Worm (Caenorhabditis elegans) whole organism, young adult: Measurements from ENCODE around the gene tag-164.
"Not testable (repeated sequence)": the region's sequence is repeated elsewhere in the genome, so short reads cannot be mapped to it uniquely, and the experiment has no call there.

Source experiments
- B0019.2 ChIP-seq: fragments of 200-800 bp; sonication (Bioruptor generic); conservative IDR thresholded peaks from 2 replicates; pipeline ENCODE4 v1.3.6; 2022; ENCODE audit warnings: missing genetic modification reagents, missing genetic modification characterization, missing compliant biosample characterization
- B0035.1 ChIP-seq: sonication (generic microtip); optimal IDR thresholded peaks from 2 replicates; lab custom pipeline; 2016; ENCODE audit warnings: missing genetic modification characterization, mild to moderate bottlenecking, missing compliant biosample characterization, missing genotype, missing genetic modification reagents
- B0261.1 ChIP-seq: sonication (generic microtip); optimal IDR thresholded peaks from 2 replicates; lab custom pipeline; 2016; ENCODE audit warnings: mild to moderate bottlenecking, missing genetic modification characterization, moderate library complexity, missing compliant biosample characterization
- B0336.3 ChIP-seq: fragments of 200-800 bp; sonication (Bioruptor generic); IDR thresholded peaks from 2 replicates; pipeline ENCODE4 v1.3.6; 2022; ENCODE audit warnings: missing genetic modification characterization, missing compliant biosample characterization
- D2030.7 ChIP-seq: fragments of 200-800 bp; sonication (Bioruptor generic); IDR thresholded peaks from 2 replicates; pipeline ENCODE4 v1.3.6; 2022; ENCODE audit warnings: missing genetic modification reagents, missing genetic modification characterization, missing compliant biosample characterization
- F22D6.2 ChIP-seq: sonication (generic microtip); optimal IDR thresholded peaks from 2 replicates; lab custom pipeline; 2016; ENCODE audit warnings: mild to moderate bottlenecking, missing genetic modification characterization, missing compliant biosample characterization
- F55B11.4 ChIP-seq: sonication (generic microtip); optimal IDR thresholded peaks from 2 replicates; lab custom pipeline; 2016; ENCODE audit warnings: missing compliant biosample characterization, missing genetic modification characterization, borderline replicate concordance; ENCODE audit not compliant: insufficient read depth
- K11D2.4 ChIP-seq: fragments of 200-800 bp; sonication (Bioruptor generic); IDR thresholded peaks from 2 replicates; pipeline ENCODE4 v1.3.6; 2022; ENCODE audit warnings: missing genetic modification reagents, missing genetic modification characterization, missing compliant biosample characterization
- athp-1 ChIP-seq: sonication (generic microtip); optimal IDR thresholded peaks from 2 replicates; lab custom pipeline; 2017; ENCODE audit warnings: mild to moderate bottlenecking, missing genetic modification characterization, missing compliant biosample characterization
- attf-5 ChIP-seq: fragments of 200-800 bp; sonication (Bioruptor generic); optimal IDR thresholded peaks from 2 replicates; lab custom pipeline; 2018; ENCODE audit warnings: mild to moderate bottlenecking, missing genetic modification characterization, missing compliant biosample characterization
- attf-6 ChIP-seq: fragments of 200-800 bp; sonication (Bioruptor generic); IDR thresholded peaks from 2 replicates; pipeline ENCODE4 v1.3.6; 2022; ENCODE audit warnings: missing genetic modification reagents, missing genetic modification characterization, missing compliant biosample characterization
- ceh-58 ChIP-seq: fragments of 200-800 bp; sonication (Bioruptor generic); IDR thresholded peaks from 2 replicates; pipeline ENCODE4 v1.3.6; 2022; ENCODE audit warnings: missing genetic modification characterization, missing compliant biosample characterization
- ceh-91 ChIP-seq: fragments of 200-800 bp; sonication (Bioruptor generic); IDR thresholded peaks from 2 replicates; pipeline ENCODE4 v1.3.6; 2022; ENCODE audit warnings: missing genetic modification reagents, missing genetic modification characterization, missing compliant biosample characterization
- dox-1 ChIP-seq: fragments of 200-800 bp; sonication (Bioruptor generic); IDR thresholded peaks from 2 replicates; pipeline ENCODE4 v1.3.6; 2022; ENCODE audit warnings: missing genetic modification reagents, missing genetic modification characterization, missing compliant biosample characterization
- him-1 ChIP-seq: sonication (generic microtip); optimal IDR thresholded peaks from 2 replicates; lab custom pipeline; 2016; ENCODE audit warnings: missing genotype, missing genetic modification reagents, missing genetic modification characterization, missing compliant biosample characterization
- hmg-1.2 ChIP-seq: fragments of 200-800 bp; sonication (Bioruptor generic); IDR thresholded peaks from 2 replicates; pipeline ENCODE4 v1.3.6; 2022; ENCODE audit warnings: missing genetic modification reagents, missing genetic modification characterization, missing compliant biosample characterization
- let-526 ChIP-seq: fragments of 200-800 bp; sonication (Bioruptor generic); IDR thresholded peaks from 2 replicates; pipeline ENCODE4 v1.3.6; 2022; ENCODE audit warnings: missing genetic modification reagents, missing genetic modification characterization, missing compliant biosample characterization
- lin-35 ChIP-seq, 3 experiments: fragments of 150-350 bp in 2 of 3; sonication (generic microtip) in 1 of 3; optimal IDR thresholded peaks; 2 replicates each; lab custom pipeline; 2014 to 2018; ENCODE audit warnings: missing biosample characterization in 3 of 3, missing genetic modification characterization in 3 of 3, missing genetic modification reagents in 3 of 3
- madf-6 ChIP-seq: fragments of 200-800 bp; sonication (Bioruptor generic); IDR thresholded peaks from 2 replicates; pipeline ENCODE4 v1.3.6; 2022; ENCODE audit warnings: missing genetic modification reagents, missing genetic modification characterization, missing compliant biosample characterization
- nhr-120 ChIP-seq: fragments of 200-800 bp; sonication (Bioruptor generic); IDR thresholded peaks from 2 replicates; pipeline ENCODE4 v1.3.6; 2022; ENCODE audit warnings: missing genetic modification characterization, missing compliant biosample characterization
- repo-1 ChIP-seq: sonication (generic microtip); optimal IDR thresholded peaks from 2 replicates; lab custom pipeline; 2017; ENCODE audit warnings: mild to moderate bottlenecking, missing genetic modification characterization, missing compliant biosample characterization
- rpc-1 ChIP-seq, 2 experiments: fragments of 150-350 bp in 1 of 2; sonication (generic microtip) in 1 of 2; optimal IDR thresholded peaks; 2 replicates each; lab custom pipeline; 2014 to 2018; ENCODE audit warnings: missing biosample characterization in 1 of 2, missing genetic modification characterization in 1 of 2, missing genetic modification reagents in 1 of 2, missing genotype in 1 of 2
- tbx-9 ChIP-seq: sonication (generic microtip); optimal IDR thresholded peaks from 2 replicates; lab custom pipeline; 2016; ENCODE audit warnings: borderline replicate concordance, missing genetic modification characterization, inconsistent platforms, missing compliant biosample characterization
- zfh-2 ChIP-seq: fragments of 200-800 bp; sonication (Bioruptor generic); conservative IDR thresholded peaks from 2 replicates; pipeline ENCODE4 v1.3.6; 2022; ENCODE audit warnings: missing genetic modification reagents, missing genetic modification characterization, missing compliant biosample characterization
- ztf-22 ChIP-seq: fragments of 200-800 bp; sonication (Bioruptor generic); optimal IDR thresholded peaks from 2 replicates; lab custom pipeline; 2018; ENCODE audit warnings: mild to moderate bottlenecking, missing genetic modification characterization, moderate library complexity, missing compliant biosample characterization

Gene tag-164

DNA sequence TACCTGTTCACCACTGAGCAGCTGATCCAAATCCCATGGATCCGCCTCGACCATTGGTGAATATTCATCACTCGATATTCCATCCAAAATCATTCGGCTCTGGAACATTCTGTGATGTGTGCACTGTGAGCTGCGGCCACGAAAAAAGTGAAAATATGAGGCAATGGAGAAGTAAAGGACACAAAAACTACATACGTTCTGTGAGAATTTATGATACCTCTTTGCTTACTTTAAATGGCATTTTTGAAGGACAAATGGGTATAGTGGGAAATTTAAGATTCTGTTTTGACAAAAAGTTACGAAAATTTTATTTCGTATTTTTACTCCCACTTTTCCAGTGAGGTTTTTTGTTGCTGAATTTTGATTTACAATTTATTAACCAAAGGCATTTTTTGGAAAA lies 33.0 kb downstream of the tag-164 start, which contains the start of gene twk-40:
twk-40 (minus strand) TSS at position 101 of the 400 bp plus-strand sequence.
- no peak for TF ChIP-seq attf-5 (GFP tag; lab: Kevin White, UChicago)

DNA sequence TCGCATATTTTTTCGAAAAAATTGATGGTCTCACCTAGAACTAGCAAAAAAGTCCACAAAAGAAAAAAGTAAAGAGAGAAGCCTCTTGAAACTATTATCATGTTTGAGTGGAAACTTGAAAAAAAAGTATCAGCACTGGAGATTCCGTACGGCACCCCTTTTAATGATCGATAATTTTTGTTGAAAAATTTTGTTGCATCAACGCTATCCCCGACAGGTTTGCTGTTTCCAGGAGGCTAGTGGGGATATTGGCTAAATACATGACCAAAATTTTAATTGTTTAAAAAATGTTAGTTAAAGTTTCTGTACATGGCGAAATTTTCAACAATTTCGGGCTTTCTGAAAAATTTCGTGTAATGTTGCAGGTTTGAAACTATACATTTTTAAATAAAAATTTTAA lies 36.2 kb downstream of the tag-164 start, which contains the start of gene T28A8.2:
T28A8.2 (minus strand) TSS at position 101 of the 400 bp plus-strand sequence.
- no peak for TF ChIP-seq K11D2.4 (GFP tag; lab: Robert Waterston, UW)
- TF ChIP-seq athp-1 (tag; lab: Kevin White, UChicago), result no peak
- no peak for TF ChIP-seq repo-1
- TF ChIP-seq nhr-120, result no peak
- TF ChIP-seq lin-35 (GFP tag; optimal IDR thresholded peaks at IDR 0.05; lab: Kevin White, UChicago), result no peak
- TF ChIP-seq ceh-91 (GFP tag; lab: Robert Waterston, UW), result no peak

DNA sequence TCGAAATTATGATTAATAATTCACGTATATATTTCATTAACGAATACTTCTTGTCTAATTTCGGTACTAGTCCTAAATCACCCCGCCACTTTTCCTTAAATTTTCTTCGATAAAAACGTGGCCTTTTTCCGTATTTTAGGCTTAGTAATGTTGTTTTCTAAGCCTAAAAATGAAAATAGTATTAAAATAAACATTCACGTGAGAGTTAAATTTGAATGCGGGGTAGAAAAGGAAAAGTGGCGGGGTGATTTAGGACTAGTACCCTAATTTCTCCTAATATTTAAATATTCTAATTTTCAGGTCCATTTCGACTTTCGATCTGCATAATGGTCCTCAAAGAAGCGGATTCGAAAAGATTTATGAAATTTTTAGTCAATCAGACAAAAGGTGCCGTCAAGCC lies 39.6 kb downstream of the tag-164 start, which contains the start of gene T28A8.6:
T28A8.6 (plus strand) TSS at position 301 of the 400 bp plus-strand sequence.
- TF ChIP-seq B0261.1 (tag; lab: Kevin White, UChicago); ceh-58; rpc-1 (optimal IDR thresholded peaks at IDR 0.05; lab: Kevin White, UChicago); rpc-1 (tag; optimal IDR thresholded peaks at IDR 0.05; lab: Kevin White, UChicago): not testable (repeated sequence)

DNA sequence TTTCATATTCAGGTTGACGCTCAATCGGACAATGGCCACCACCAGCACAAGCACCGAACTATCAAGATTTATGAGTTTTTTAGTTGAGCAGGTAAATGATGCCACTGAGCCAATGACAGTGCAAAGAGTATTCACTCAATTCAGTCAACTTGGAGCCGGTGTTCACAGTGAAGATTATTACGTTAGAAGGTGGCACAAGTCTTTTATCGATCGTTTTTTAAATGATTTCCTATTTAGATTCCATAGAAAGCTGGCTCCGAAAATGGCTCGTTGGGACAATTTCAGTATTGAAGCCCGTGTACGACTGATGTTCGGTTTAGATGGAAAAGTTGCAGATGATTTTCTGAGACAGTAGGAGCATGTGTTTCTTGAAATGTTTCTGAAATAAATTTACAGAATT lies 42.3 kb downstream of the tag-164 start, which contains the start of gene T28A8.5:
T28A8.5 (plus strand) TSS at position 32 of the 400 bp plus-strand sequence.
- TF ChIP-seq ztf-22 (GFP tag; lab: Kevin White, UChicago), result no peak
- no peak for TF ChIP-seq tbx-9 (tag; lab: Kevin White, UChicago)
- no peak for TF ChIP-seq B0035.1 (tag; lab: Kevin White, UChicago)
- TF ChIP-seq madf-6, result 0 out of 2 replicates have a peak, but pooled peaks have one; percentile 14
- no peak for TF ChIP-seq F22D6.2

DNA sequence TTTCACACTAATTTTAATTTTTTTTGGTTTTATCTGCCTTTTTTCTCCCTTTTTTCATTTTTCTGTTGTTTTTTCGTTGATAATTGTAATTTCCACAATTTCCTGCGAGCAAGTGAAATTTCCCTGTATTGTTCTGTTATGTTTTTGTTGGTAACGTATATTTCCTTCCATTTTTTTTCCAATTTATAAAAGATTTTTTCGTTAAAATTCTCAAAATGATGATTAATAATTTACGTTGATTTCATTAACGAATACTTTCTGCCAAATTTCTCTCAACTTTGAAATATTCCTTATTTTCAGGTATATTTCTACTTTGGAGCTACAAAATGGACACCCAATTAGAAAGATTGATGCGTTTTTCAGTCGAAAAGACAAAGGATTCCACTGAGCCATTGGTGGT lies 43.2 kb downstream of the tag-164 start, which contains the start of gene T28A8.8:
T28A8.8 (plus strand) TSS at position 301 of the 400 bp plus-strand sequence.
- TF ChIP-seq B0336.3 (GFP tag; lab: Robert Waterston, UW) (no peak), F55B11.4 (tag; lab: Kevin White, UChicago) (no peak), hmg-1.2 (GFP tag; lab: Robert Waterston, UW) (no peak)

DNA sequence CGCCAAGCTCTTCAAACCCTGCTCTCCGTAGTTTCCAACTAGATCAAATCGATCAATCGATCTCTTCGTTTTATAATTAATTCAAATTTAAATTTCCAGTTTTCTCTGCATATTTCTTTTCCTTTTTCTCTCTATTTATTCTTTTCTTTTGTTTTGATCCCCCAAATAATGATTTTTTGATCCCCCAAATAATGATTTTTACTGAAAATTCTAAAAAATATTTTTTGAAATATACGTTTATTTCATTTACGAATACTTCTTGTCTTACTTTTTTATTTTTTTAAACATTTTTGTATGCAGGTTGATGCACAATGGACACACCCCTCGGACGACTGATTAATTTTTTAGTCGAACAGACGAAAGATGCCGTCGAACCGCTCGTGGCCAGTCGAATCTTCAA lies 44.0 kb downstream of the tag-164 start, which contains the start of gene T28A8.4:
T28A8.4 (plus strand) TSS at position 301 of the 400 bp plus-strand sequence.
- no peak for TF ChIP-seq D2030.7

DNA sequence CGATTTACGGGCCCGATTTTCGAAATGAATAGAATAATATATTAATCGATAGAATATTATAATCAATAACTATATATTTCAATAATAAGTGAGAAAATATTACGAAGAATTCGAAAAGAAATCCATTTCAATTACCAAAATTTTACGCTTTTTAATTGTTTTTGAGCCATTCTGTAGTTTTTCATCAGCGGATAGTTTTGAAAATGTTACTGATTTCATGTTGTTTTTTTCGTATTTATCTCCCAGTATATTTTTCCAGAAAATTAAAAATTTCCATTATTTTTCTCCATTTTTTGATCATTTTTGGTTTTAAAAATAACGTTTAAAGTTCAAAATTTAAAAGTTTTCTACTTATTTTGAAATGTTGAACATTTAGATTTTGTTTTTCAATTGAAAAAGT lies 46.4 kb downstream of the tag-164 start, which contains the start of gene T28A8.3:
T28A8.3 (plus strand) TSS at position 301 of the 400 bp plus-strand sequence.
- no peak for TF ChIP-seq dox-1 (GFP tag; lab: Robert Waterston, UW)
- TF ChIP-seq B0019.2 (GFP tag; lab: Robert Waterston, UW), result no peak
- TF ChIP-seq attf-5 (GFP tag; lab: Kevin White, UChicago), result no peak
- TF ChIP-seq B0035.1 (tag; lab: Kevin White, UChicago), result no peak
- no peak for TF ChIP-seq let-526 (GFP tag; lab: Robert Waterston, UW)
- TF ChIP-seq attf-6 (GFP tag; lab: Robert Waterston, UW), result no peak
- no peak for TF ChIP-seq zfh-2 (GFP tag; lab: Robert Waterston, UW)

DNA sequence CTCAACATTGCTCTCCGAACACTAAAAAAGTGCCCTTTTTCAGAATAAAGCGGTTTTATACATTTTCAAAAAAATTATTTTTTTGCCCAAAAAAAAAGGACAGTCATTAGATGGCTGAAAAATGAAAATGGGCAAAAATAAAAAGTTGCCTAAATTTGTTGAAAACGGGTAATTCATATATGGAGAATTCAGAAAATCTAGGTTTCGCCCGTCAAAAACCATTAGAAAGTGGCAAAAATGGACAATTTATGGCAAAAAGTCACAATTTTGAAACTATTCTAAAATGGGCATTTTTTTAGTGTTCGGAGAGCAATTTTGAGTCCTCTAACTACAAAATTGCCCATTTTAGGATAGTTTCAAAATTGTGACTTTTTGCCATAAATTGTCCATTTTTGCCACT lies 49.2 kb downstream of the tag-164 start:
- peak; percentile 94 for TF ChIP-seq him-1 (tag; lab: Kevin White, UChicago)
